Fruit fly (Drosophila melanogaster) whole organism, embryonic: ENCODE results near the gene Mdh2.

Experiments
- Asciz ChIP-seq: fragments of 200-800 bp; sonication (Bioruptor generic); optimal IDR thresholded peaks from 2 replicates; lab custom pipeline; 2017; ENCODE audit warnings: missing biosample characterization, mild to moderate bottlenecking, missing genetic modification characterization, missing genetic modification reagents
- B-H2 ChIP-seq: fragments of 200-800 bp; sonication (Bioruptor generic); optimal IDR thresholded peaks from 2 replicates; lab custom pipeline; 2018; ENCODE audit warnings: missing biosample characterization, mild to moderate bottlenecking, missing genetic modification characterization
- Blimp-1 ChIP-seq: fragments of 200-800 bp; sonication (Bioruptor generic); optimal IDR thresholded peaks from 3 replicates; lab custom pipeline; 2018; ENCODE audit warnings: missing biosample characterization, missing genetic modification characterization, mild to moderate bottlenecking, moderate library complexity, missing genetic modification reagents
- BtbVII ChIP-seq: fragments of 200-800 bp; sonication (Bioruptor generic); optimal IDR thresholded peaks from 3 replicates; lab custom pipeline; 2017; ENCODE audit warnings: missing biosample characterization, mild to moderate bottlenecking, missing genetic modification characterization
- CG10147 ChIP-seq: fragments of 200-800 bp; sonication (Bioruptor generic); optimal IDR thresholded peaks from 2 replicates; lab custom pipeline; 2019; ENCODE audit warnings: missing biosample characterization, mild to moderate bottlenecking, missing genetic modification characterization, moderate library complexity
- CG10654 ChIP-seq: fragments of 200-800 bp; sonication (Bioruptor generic); optimal IDR thresholded peaks from 2 replicates; lab custom pipeline; 2016; ENCODE audit warnings: missing biosample characterization, missing genetic modification characterization
- CG12942 ChIP-seq: fragments of 200-800 bp; sonication (Bioruptor generic); optimal IDR thresholded peaks from 3 replicates; lab custom pipeline; 2016; ENCODE audit warnings: missing biosample characterization, missing genetic modification characterization
- CG13894 ChIP-seq: fragments of 200-800 bp; sonication (Bioruptor generic); optimal IDR thresholded peaks from 3 replicates; lab custom pipeline; 2018; ENCODE audit warnings: missing biosample characterization, mild to moderate bottlenecking, missing genetic modification characterization, moderate library complexity
- CG14014 ChIP-seq: fragments of 200-800 bp; sonication (Bioruptor generic); IDR thresholded peaks from 2 replicates; pipeline ENCODE4 v1.3.6; 2022; ENCODE audit warnings: missing biosample characterization, missing genetic modification characterization
- CG1602 ChIP-seq: fragments of 200-800 bp; sonication (Bioruptor generic); optimal IDR thresholded peaks from 3 replicates; lab custom pipeline; 2016; ENCODE audit warnings: missing biosample characterization, missing genetic modification characterization
- CG18764 ChIP-seq: fragments of 200-800 bp; sonication (Bioruptor generic); optimal IDR thresholded peaks from 3 replicates; lab custom pipeline; 2016; ENCODE audit warnings: missing biosample characterization, missing genetic modification characterization
- CG2120 ChIP-seq: fragments of 200-800 bp; sonication (Bioruptor generic); optimal IDR thresholded peaks from 3 replicates; lab custom pipeline; 2016; ENCODE audit warnings: missing biosample characterization, missing genetic modification characterization
- CG30431 ChIP-seq: fragments of 200-800 bp; sonication (Bioruptor generic); optimal IDR thresholded peaks from 2 replicates; lab custom pipeline; 2017; ENCODE audit warnings: missing biosample characterization, missing genetic modification characterization
- CG32532 ChIP-seq: fragments of 200-800 bp; sonication (Bioruptor generic); IDR thresholded peaks from 2 replicates; pipeline ENCODE4 v1.3.6; 2022; ENCODE audit warnings: missing biosample characterization, missing genetic modification characterization
- CG33557 ChIP-seq: fragments of 200-800 bp; sonication (Bioruptor generic); optimal IDR thresholded peaks from 2 replicates; lab custom pipeline; 2019; ENCODE audit warnings: missing biosample characterization, mild to moderate bottlenecking, missing genetic modification characterization, moderate library complexity
- CG34376 ChIP-seq: fragments of 200-800 bp; sonication (Bioruptor generic); optimal IDR thresholded peaks from 2 replicates; lab custom pipeline; 2018; ENCODE audit warnings: missing biosample characterization, mild to moderate bottlenecking, missing genetic modification characterization
- CG7556 ChIP-seq: fragments of 200-800 bp; sonication (Bioruptor generic); optimal IDR thresholded peaks from 2 replicates; lab custom pipeline; 2017; ENCODE audit warnings: missing biosample characterization, mild to moderate bottlenecking, missing genetic modification characterization
- CkIIα-i1 ChIP-seq: fragments of 200-800 bp; sonication (Bioruptor generic); IDR thresholded peaks from 2 replicates; pipeline ENCODE4 v1.3.6; 2022; ENCODE audit warnings: missing biosample characterization, missing genetic modification characterization
- D ChIP-seq, 2 experiments: fragments of 200-800 bp in 1 of 2; fragments of >200 bp in 1 of 2; sonication (Bioruptor generic) in 1 of 2; optimal IDR thresholded peaks; 2 replicates in 1 of 2; 3 replicates in 1 of 2; lab custom pipeline; 2017; ENCODE audit warnings: mild to moderate bottlenecking in 1 of 2, missing biosample characterization in 1 of 2, missing genetic modification characterization in 1 of 2, missing genetic modification reagents in 1 of 2
- Dip2 ChIP-seq: fragments of 200-800 bp; sonication (Bioruptor generic); IDR thresholded peaks from 2 replicates; pipeline ENCODE4 v1.3.6; 2022; ENCODE audit warnings: missing biosample characterization, missing genetic modification characterization
- Dll ChIP-seq: fragments of 200-800 bp; sonication (Bioruptor generic); IDR thresholded peaks from 4 replicates; pipeline ENCODE4 v1.3.6; 2022; ENCODE audit warnings: missing biosample characterization, missing genetic modification characterization; ENCODE audit not compliant: partially characterized antibody
- E2f1 ChIP-seq: fragments of 200-800 bp; sonication (Bioruptor generic); IDR thresholded peaks from 2 replicates; pipeline ENCODE4 v1.3.6; 2022; ENCODE audit warnings: missing biosample characterization, missing genetic modification characterization
- Fer1 ChIP-seq: fragments of 200-800 bp; sonication (Bioruptor generic); optimal IDR thresholded peaks from 2 replicates; lab custom pipeline; 2017; ENCODE audit warnings: missing biosample characterization, mild to moderate bottlenecking, missing genetic modification characterization
- Hmx ChIP-seq: fragments of 200-800 bp; sonication (Bioruptor generic); optimal IDR thresholded peaks from 2 replicates; lab custom pipeline; 2016; ENCODE audit warnings: missing biosample characterization, missing genetic modification characterization
- Lpt ChIP-seq: fragments of >200 bp; optimal IDR thresholded peaks from 2 replicates; lab custom pipeline; 2018; ENCODE audit warnings: missing biosample characterization, missing genetic modification characterization
- Nf-YC ChIP-seq: fragments of 200-800 bp; optimal IDR thresholded peaks from 3 replicates; lab custom pipeline; 2019; ENCODE audit warnings: missing biosample characterization, mild to moderate bottlenecking, missing genetic modification characterization, moderate library complexity
- Sry-β ChIP-seq: fragments of 200-800 bp; sonication (Bioruptor generic); optimal IDR thresholded peaks from 2 replicates; lab custom pipeline; 2018; ENCODE audit warnings: missing biosample characterization, mild to moderate bottlenecking, missing genetic modification characterization, moderate library complexity
- Stat92E ChIP-seq, 3 experiments: fragments of >200 bp in 2 of 3; fragments of 200-800 bp in 1 of 3; sonication (Bioruptor generic) in 1 of 3; optimal IDR thresholded peaks; 2 replicates each; lab custom pipeline; 2017 to 2019; ENCODE audit warnings: missing biosample characterization in 3 of 3, missing genetic modification characterization in 3 of 3, mild to moderate bottlenecking in 1 of 3, moderate library complexity in 1 of 3
- aop ChIP-seq: fragments of 200-800 bp; sonication (Bioruptor generic); IDR thresholded peaks from 2 replicates; pipeline ENCODE4 v1.3.6; 2022; ENCODE audit warnings: missing biosample characterization, missing genetic modification characterization
- ash1 ChIP-seq: fragments of 200-800 bp; sonication (Bioruptor generic); optimal IDR thresholded peaks from 2 replicates; lab custom pipeline; 2018; ENCODE audit warnings: missing biosample characterization, mild to moderate bottlenecking, missing genetic modification characterization
- bab2 ChIP-seq: fragments of 200-800 bp; sonication (Bioruptor generic); optimal IDR thresholded peaks from 2 replicates; lab custom pipeline; 2016; ENCODE audit warnings: missing biosample characterization, missing genetic modification characterization
- caup ChIP-seq: fragments of 200-800 bp; sonication (Bioruptor generic); optimal IDR thresholded peaks from 3 replicates; lab custom pipeline; 2017; ENCODE audit warnings: missing biosample characterization, mild to moderate bottlenecking, missing genetic modification characterization, moderate library complexity; ENCODE audit not compliant: severe bottlenecking
- cg ChIP-seq: fragments of 200-800 bp; sonication (Bioruptor generic); optimal IDR thresholded peaks from 3 replicates; lab custom pipeline; 2019; ENCODE audit warnings: missing biosample characterization, mild to moderate bottlenecking, missing genetic modification characterization, moderate library complexity
- chinmo ChIP-seq: fragments of 200-800 bp; sonication (Bioruptor generic); IDR thresholded peaks from 4 replicates; pipeline ENCODE4 v1.3.6; 2022; ENCODE audit warnings: missing biosample characterization, missing genetic modification characterization; ENCODE audit not compliant: partially characterized antibody
- dmrt11E ChIP-seq: fragments of 200-800 bp; sonication (Bioruptor generic); optimal IDR thresholded peaks from 3 replicates; lab custom pipeline; 2018; ENCODE audit warnings: missing biosample characterization, mild to moderate bottlenecking, missing genetic modification characterization, moderate library complexity
- emc ChIP-seq: fragments of 200-800 bp; sonication (Bioruptor generic); optimal IDR thresholded peaks from 2 replicates; lab custom pipeline; 2016; ENCODE audit warnings: missing biosample characterization, missing genetic modification characterization
- gcm2 ChIP-seq: fragments of 200-800 bp; sonication (Bioruptor generic); optimal IDR thresholded peaks from 2 replicates; lab custom pipeline; 2016; ENCODE audit warnings: missing biosample characterization, missing genetic modification characterization
- gsb-n ChIP-seq: fragments of 200-800 bp; sonication (Bioruptor generic); optimal IDR thresholded peaks from 3 replicates; lab custom pipeline; 2018; ENCODE audit warnings: missing biosample characterization, mild to moderate bottlenecking, missing genetic modification characterization
- kay ChIP-seq: fragments of 200-800 bp; sonication (Bioruptor generic); optimal IDR thresholded peaks from 2 replicates; lab custom pipeline; 2016; ENCODE audit warnings: missing biosample characterization, missing genetic modification characterization
- nau ChIP-seq: fragments of 200-800 bp; sonication (Bioruptor generic); optimal IDR thresholded peaks from 3 replicates; lab custom pipeline; 2017; ENCODE audit warnings: missing biosample characterization, mild to moderate bottlenecking, missing genetic modification characterization, missing genetic modification reagents
- nerfin-2 ChIP-seq: fragments of 200-800 bp; sonication (Bioruptor generic); IDR thresholded peaks from 2 replicates; pipeline ENCODE4 v1.3.6; 2022; ENCODE audit warnings: missing biosample characterization, missing genetic modification characterization; ENCODE audit not compliant: partially characterized antibody
- pb ChIP-seq: fragments of 200-800 bp; sonication (Bioruptor generic); optimal IDR thresholded peaks from 3 replicates; lab custom pipeline; 2016; ENCODE audit warnings: missing biosample characterization, missing genetic modification characterization
- slou ChIP-seq: fragments of 200-800 bp; sonication (Bioruptor generic); optimal IDR thresholded peaks from 3 replicates; lab custom pipeline; 2016; ENCODE audit warnings: missing biosample characterization, missing genetic modification characterization
- so ChIP-seq: fragments of 200-800 bp; sonication (Bioruptor generic); IDR thresholded peaks from 3 replicates; pipeline ENCODE4 v1.3.6; 2022; ENCODE audit warnings: missing biosample characterization, missing genetic modification characterization
- sug ChIP-seq: fragments of 200-800 bp; optimal IDR thresholded peaks from 2 replicates; lab custom pipeline; 2019; ENCODE audit warnings: missing biosample characterization, mild to moderate bottlenecking, missing genetic modification characterization, moderate library complexity
- trem ChIP-seq: fragments of 200-800 bp; optimal IDR thresholded peaks from 3 replicates; lab custom pipeline; 2019; ENCODE audit warnings: missing biosample characterization, mild to moderate bottlenecking, missing genetic modification characterization, moderate library complexity
- usp ChIP-seq: fragments of >200 bp; optimal IDR thresholded peaks from 2 replicates; lab custom pipeline; 2017; ENCODE audit warnings: missing biosample characterization, missing genetic modification characterization
- zf30C ChIP-seq: fragments of 200-800 bp; sonication (Bioruptor generic); optimal IDR thresholded peaks from 3 replicates; lab custom pipeline; 2018; ENCODE audit warnings: missing biosample characterization, mild to moderate bottlenecking, missing genetic modification characterization

Gene Mdh2

DNA sequence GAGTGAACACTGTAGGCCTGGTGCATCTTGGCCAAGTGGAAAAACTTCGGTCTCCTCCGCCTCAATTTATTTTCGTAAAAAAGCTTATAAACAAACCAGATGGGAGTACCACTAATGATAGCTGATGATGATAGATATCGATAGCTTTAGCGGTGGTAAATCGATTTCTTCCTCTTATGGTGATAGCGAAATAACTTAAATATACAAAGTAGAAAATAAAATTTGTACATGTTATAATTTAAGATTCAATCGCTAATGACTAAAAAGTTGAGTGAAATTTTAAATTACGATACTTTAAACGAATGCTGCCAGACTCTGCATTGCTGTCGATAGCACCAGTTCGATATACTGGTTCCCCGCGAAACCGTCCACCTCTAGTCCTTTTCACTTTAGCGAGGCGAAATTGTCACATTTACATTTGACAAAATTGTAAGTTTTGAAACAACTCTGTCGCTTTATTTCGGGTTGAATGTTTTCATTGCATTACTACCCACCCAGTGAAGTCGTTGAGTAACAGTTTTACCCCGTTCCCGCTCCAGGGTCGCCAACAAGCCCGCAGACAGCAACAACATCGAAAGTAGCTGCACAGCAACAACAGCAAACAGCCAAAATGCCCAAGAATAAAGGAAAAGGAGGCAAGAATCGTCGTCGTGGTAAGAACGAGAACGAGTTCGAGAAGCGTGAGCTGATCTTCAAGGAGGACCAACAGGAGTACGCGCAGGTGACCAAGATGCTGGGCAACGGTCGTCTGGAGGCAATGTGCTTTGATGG, 48.3 kb downstream of the Mdh2 start, which contains the start of the genes Vps39 and eIF1A (continued):
- TF ChIP-seq so (GFP tag; lab: Robert Waterston, UW), result 0 out of 3 replicates have a peak, but pooled peaks have one; percentile 14
- no peak for TF ChIP-seq gsb-n
- no peak for TF ChIP-seq CG18764 (GFP tag; lab: Kevin White, UChicago)
- no peak for TF ChIP-seq Lpt (GFP tag; lab: Kevin White, UChicago)
- no peak for TF ChIP-seq dmrt11E (tag; lab: Kevin White, UChicago)
- TF ChIP-seq trem (tag; lab: Kevin White, UChicago), result peak; percentile 95
- no peak for TF ChIP-seq Stat92E (GFP tag; optimal IDR thresholded peaks at IDR 0.05; lab: Kevin White, UChicago)
- TF ChIP-seq pb (GFP tag; lab: Kevin White, UChicago), result no peak
- no peak for TF ChIP-seq CG34376 (GFP tag; lab: Kevin White, UChicago)
- TF ChIP-seq gcm2 (GFP tag; lab: Kevin White, UChicago), result no peak
- no peak for TF ChIP-seq Fer1
- no peak for TF ChIP-seq CG14014 (GFP tag; lab: Robert Waterston, UW)
- TF ChIP-seq chinmo, result peak; percentile 60; the same call in 1 of the 4 replicates
- TF ChIP-seq cg, result no peak
- TF ChIP-seq BtbVII (GFP tag; lab: Kevin White, UChicago), result no peak
- no peak for TF ChIP-seq CG13894 (tag; lab: Kevin White, UChicago)
- TF ChIP-seq zf30C (GFP tag; lab: Kevin White, UChicago), result no peak
- no peak for TF ChIP-seq Hmx (GFP tag; lab: Kevin White, UChicago)
- no peak for TF ChIP-seq aop (GFP tag; lab: Robert Waterston, UW)
- TF ChIP-seq CG1602, result no peak
- TF ChIP-seq CG32532, result 0 out of 2 replicates have a peak, but pooled peaks have one; percentile 35
- TF ChIP-seq CG2120, result peak; percentile 67
- no peak for TF ChIP-seq Sry-β
- TF ChIP-seq Dll (GFP tag; lab: Robert Waterston, UW), result peak; percentile 94
- no peak for TF ChIP-seq Asciz (GFP tag; lab: Kevin White, UChicago)
- peak; percentile 25 for TF ChIP-seq slou (GFP tag; lab: Kevin White, UChicago)
- TF ChIP-seq Dip2, result no peak
- TF ChIP-seq CG12942 (GFP tag; lab: Kevin White, UChicago), result no peak
- TF ChIP-seq D (optimal IDR thresholded peaks at IDR 0.05; lab: Kevin White, UChicago), result peak; percentile 72
- TF ChIP-seq D (GFP tag; optimal IDR thresholded peaks at IDR 0.05; lab: Kevin White, UChicago), result no peak
- no peak for TF ChIP-seq ash1 (GFP tag; lab: Kevin White, UChicago)
- TF ChIP-seq usp, result no peak
- no peak for TF ChIP-seq CG10654 (GFP tag; lab: Kevin White, UChicago)
- TF ChIP-seq CG10147 (GFP tag; lab: Kevin White, UChicago), result no peak
- TF ChIP-seq CG30431 (GFP tag; lab: Kevin White, UChicago), result no peak
- TF ChIP-seq nerfin-2, result no peak; the same call in none of the 2 replicates
- TF ChIP-seq B-H2 (GFP tag; lab: Kevin White, UChicago), result peak; percentile 10
- TF ChIP-seq CG7556 (GFP tag; lab: Kevin White, UChicago), result peak; percentile 36
- TF ChIP-seq nau (GFP tag; lab: Kevin White, UChicago), result no peak
- TF ChIP-seq E2f1 (GFP tag; lab: Robert Waterston, UW), result no peak; the same call in 1 of the 2 replicates
- peak; percentile 1 for TF ChIP-seq kay (GFP tag; lab: Kevin White, UChicago)
- TF ChIP-seq CkIIα-i1 (GFP tag; lab: Robert Waterston, UW), result no peak
- TF ChIP-seq sug (tag; lab: Kevin White, UChicago), result no peak
- no peak for TF ChIP-seq Blimp-1
- peak; percentile 56 for TF ChIP-seq Nf-YC (tag; lab: Kevin White, UChicago)
- TF ChIP-seq caup (GFP tag; lab: Kevin White, UChicago), result no peak
- no peak for TF ChIP-seq emc (GFP tag; lab: Kevin White, UChicago)
- no peak for TF ChIP-seq CG33557
- peak; percentile 7 for TF ChIP-seq bab2 (GFP tag; lab: Kevin White, UChicago)
